Fruit fly (Drosophila melanogaster) S2 (cell line): ENCODE data around the gene CG34447.
A peak's percentile ranks its signal among the peaks of the same experiment; 100 is the strongest.

Source experiments
- CG8478 ChIP-seq: fragments of >200 bp; optimal IDR thresholded peaks from 2 replicates; lab custom pipeline; 2018
- CTCF ChIP-seq, 2 experiments: fragments of >200 bp; optimal IDR thresholded peaks; 2 replicates each; lab custom pipeline; 2018

CG34447 gene

dm6 chr2L:2404631-2405030, 15.2 kb downstream of the CG34447 start:
- TF ChIP-seq CG8478 (lab: Kevin White, UChicago): no peak
- TF ChIP-seq CTCF (optimal IDR thresholded peaks at IDR 0.05; lab: Kevin White, UChicago): no peak

dm6 chr2L:2402194-2402593, 17.6 kb downstream of the CG34447 start:
- TF ChIP-seq CG8478 (lab: Kevin White, UChicago) (no peak), CTCF (optimal IDR thresholded peaks at IDR 0.05; lab: Kevin White, UChicago) (no peak)

dm6 chr2L:2399897-2400296, 19.9 kb downstream of the CG34447 start, which contains the start of gene VGlut:
Gene VGlut, plus strand, starts transcription at chr2L:2400295.
- TF ChIP-seq CTCF (optimal IDR thresholded peaks at IDR 0.05; lab: Kevin White, UChicago) (no peak), CG8478 (lab: Kevin White, UChicago) (no peak)

DNA sequence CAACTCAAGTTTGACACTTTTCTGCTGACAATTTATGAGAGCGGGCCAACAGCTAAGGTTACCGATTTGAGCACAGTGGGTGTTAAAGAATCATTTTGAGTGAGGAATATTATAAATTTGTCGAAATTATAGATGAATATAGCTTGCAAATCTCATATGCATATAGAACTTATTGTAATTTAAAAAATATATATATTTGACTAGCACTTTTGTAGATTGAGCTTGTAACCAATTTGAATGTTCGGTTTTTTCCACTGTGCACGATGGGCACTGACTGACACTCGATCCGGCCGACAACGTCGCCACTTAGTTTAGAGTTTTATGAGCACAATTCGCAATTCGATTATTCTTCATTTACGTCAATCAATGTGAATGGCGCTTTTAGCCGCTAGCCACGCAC, 21.4 kb downstream of the CG34447 start:
- TF ChIP-seq CTCF (optimal IDR thresholded peaks at IDR 0.05; lab: Kevin White, UChicago) (no peak), CG8478 (lab: Kevin White, UChicago) (no peak)

DNA sequence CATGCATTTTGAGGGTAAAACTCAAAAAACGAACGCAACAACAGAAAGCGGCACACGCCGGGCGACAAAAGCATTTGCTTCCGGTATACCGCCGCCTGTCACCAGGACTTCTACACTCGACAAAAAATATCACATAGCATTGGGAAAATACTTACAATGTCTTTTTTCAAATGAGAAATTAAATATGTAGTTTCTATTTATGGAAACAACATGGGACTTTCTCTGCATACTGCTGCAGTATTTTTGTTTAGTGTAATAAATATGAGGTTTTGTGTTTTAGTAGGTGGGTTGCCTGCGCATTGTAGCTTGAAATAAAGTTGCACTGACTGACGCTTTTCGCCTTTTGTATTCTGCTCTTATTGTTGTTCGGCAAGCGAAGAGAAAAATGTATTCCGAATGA, 22.7 kb downstream of the CG34447 start:
- no peak for TF ChIP-seq CG8478 (lab: Kevin White, UChicago)
- no peak for TF ChIP-seq CTCF (optimal IDR thresholded peaks at IDR 0.05; lab: Kevin White, UChicago)

DNA sequence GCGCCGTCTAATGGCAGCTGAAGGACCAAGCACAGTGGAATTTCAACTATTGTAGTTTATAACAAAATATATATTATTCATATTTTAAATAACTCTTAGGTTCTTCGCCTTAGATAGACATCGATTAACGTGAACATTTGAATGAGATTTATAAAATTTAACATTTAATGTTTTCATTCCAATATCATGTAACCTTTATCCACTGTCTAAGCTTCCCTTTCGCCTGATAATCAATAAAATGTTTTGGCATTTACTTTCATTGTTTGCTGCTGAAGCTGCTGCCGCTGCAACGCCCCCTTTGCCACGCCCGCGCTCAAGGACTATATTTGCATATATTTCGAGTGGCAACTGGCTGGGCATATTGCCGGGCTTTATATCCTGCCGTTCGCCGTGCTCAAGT, 24.9 kb downstream of the CG34447 start:
- TF ChIP-seq CG8478 (lab: Kevin White, UChicago): no peak
- TF ChIP-seq CTCF (optimal IDR thresholded peaks at IDR 0.05; lab: Kevin White, UChicago): no peak

DNA sequence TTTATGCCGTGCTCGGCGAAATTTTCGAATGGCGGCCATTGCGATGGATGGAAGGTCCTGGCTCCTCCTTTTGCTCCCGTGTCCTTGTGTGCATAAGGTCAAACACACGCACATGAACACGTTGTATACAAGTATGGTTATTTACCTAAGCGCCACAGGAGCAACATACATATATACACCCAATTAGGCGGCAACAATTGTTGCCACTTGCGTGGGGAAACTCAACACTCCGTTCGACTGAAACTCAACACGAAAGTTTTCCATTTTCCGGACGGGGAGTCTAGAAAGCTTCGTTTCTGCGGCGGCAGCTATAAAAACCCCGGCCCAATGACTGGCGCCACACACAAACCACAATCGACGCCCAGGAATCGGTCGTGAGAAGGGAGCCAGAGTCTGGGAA, 28.5 kb downstream of the CG34447 start, which contains the start of gene CG46448:
Gene CG46448 (plus strand): TSS at position 340 of the 400 bp plus-strand sequence.
- no peak for TF ChIP-seq CTCF (optimal IDR thresholded peaks at IDR 0.05; lab: Kevin White, UChicago)
- TF ChIP-seq CG8478 (lab: Kevin White, UChicago): no peak

dm6 chr2L:2390589-2390988, 29.2 kb downstream of the CG34447 start, which contains the start of gene CG43750:
Gene CG43750, minus strand, starts transcription at chr2L:2390689.
- TF ChIP-seq CG8478 (lab: Kevin White, UChicago): no peak
- no peak for TF ChIP-seq CTCF (optimal IDR thresholded peaks at IDR 0.05; lab: Kevin White, UChicago)

DNA sequence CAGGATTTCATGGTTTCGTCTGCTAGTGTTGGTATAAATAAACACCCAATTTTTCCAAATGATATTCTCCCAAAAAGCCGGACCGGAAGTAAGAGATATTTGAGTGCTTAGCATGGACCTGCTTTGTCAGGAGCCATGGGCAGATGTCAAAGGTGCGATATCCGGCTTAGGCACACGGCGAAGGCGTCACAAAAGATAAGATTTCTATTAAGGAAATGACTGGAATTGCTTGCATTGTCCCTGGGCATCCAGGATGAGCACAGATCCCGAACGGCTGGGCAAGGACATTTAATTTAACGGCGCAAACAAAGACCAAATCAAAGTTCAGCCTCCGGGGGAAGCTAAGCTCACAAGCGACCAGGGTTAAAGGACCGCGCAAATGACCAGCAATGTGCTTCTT, 34.1 kb downstream of the CG34447 start, which contains the start of gene CG3557:
Gene CG3557 (minus strand): TSS at position 101 of the 400 bp plus-strand sequence.
- TF ChIP-seq CTCF (optimal IDR thresholded peaks at IDR 0.05; lab: Kevin White, UChicago): no peak
- no peak for TF ChIP-seq CG8478 (lab: Kevin White, UChicago)

DNA sequence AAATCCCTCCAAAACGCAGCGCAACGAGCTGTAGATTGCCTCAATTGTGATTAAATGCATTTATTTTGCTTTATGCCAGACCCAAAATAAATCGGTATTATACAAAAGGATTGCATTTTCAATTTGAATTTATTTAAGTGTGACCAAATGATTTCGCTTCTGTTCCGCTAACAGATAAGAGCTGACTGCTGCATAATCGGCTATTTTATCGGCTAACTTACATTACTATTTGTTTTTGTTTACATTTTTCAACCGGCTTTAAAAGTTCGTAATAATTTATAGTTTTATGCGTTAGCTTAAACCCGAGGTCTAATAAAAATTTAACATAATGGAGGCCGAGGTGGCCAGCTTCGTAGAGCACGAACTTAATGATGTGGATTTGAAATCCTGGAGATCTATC, 36.8 kb downstream of the CG34447 start, which contains the start of gene PIG-Wa:
Gene PIG-Wa (plus strand): TSS at position 232 of the 400 bp plus-strand sequence.
- TF ChIP-seq CTCF (optimal IDR thresholded peaks at IDR 0.05; lab: Kevin White, UChicago): no peak
- TF ChIP-seq CG8478 (lab: Kevin White, UChicago): no peak

DNA sequence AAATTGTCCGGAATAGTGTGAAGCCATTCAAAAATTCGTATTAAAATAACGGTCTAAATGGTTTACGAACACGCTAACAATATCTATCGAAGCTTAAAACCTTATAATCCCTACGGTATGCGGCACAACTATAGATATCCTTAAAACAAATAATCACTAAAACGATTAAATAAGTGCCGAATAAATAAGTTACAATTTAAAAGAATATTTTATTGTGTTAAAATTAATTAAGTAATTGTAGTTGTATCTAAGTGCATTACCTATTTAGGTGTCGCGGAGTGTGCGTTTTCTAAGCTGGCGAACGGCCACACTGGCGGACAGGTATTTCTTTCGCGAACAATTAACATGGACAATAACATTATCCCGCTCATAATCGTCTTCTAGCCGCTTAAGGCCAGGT, 39.0 kb downstream of the CG34447 start, which contains the start of gene Eogt:
Gene Eogt (plus strand): TSS at position 293 of the 400 bp plus-strand sequence.
- peak in 1 of 2 experiments; percentile 6 for TF ChIP-seq CTCF (optimal IDR thresholded peaks at IDR 0.05; lab: Kevin White, UChicago)
- TF ChIP-seq CG8478 (lab: Kevin White, UChicago): no peak

dm6 chr2L:2376418-2376702, 43.5 kb downstream of the CG34447 start:
- TF ChIP-seq CG8478 (lab: Kevin White, UChicago): no peak
- TF ChIP-seq CTCF (optimal IDR thresholded peaks at IDR 0.05; lab: Kevin White, UChicago): no peak

dm6 chr2L:2375655-2376417, 44.0 kb downstream of the CG34447 start, which contains the start of gene Atxn7:
Gene Atxn7, plus strand, starts transcription at chr2L:2375841.
- TF ChIP-seq CG8478 (lab: Kevin White, UChicago): no peak
- TF ChIP-seq CTCF (optimal IDR thresholded peaks at IDR 0.05; lab: Kevin White, UChicago): peak in 1 of 2 experiments; percentile 27

DNA sequence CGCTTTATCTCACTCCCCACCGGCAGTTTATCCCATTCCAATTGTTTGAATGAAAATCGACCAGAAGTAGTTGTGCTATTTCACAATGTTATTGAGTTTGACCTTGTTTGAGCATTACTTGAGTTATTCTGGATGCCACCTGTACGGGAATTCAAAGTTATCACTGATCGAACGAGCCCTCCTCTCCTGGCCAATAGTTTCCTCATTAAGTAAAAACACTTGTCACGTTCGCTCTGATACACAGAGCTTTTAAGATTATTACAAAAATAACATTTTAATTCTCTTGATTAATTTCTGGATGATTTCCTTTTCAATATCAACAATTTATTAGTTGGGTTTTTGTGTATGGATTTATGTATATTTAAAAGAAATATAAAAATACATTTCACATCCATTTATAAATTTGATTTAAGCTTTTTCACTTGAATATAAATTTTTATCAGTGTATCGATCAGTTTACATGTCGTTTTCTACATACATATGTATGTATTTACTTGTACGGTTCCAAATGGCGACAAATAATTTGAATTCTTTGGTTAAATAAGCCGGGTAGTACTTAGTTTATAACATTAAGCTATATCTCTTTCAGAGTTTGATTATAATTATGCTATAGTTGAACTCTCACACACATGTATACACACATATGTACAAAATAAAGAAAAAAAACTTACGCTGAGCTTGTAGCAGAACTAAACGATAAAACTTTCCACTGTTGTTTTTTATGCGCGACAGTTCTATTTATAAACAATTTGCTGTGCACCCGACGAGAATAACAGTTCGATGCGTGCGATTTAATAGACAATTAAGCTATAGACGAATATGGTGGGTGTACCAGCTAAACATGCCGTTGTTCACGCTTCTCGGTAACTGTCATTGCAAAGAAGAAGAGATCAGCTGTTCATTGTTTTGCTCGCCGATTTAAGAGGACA, 45.7 kb downstream of the CG34447 start, which contains the start of the genes CG3609 and CG15390:
Gene CG3609 (minus strand): TSS at position 810 of the 929 bp plus-strand sequence.
Gene CG15390 (plus strand): TSS at position 896 of the 929 bp plus-strand sequence.
- TF ChIP-seq CG8478 (lab: Kevin White, UChicago) (no peak), CTCF (optimal IDR thresholded peaks at IDR 0.05; lab: Kevin White, UChicago) (peak in 1 of 2 experiments; percentile 3)
